Worm (Caenorhabditis elegans): ENCODE results near the gene K04C2.2.
A peak's percentile ranks its signal among the peaks of the same experiment; 100 is the strongest.

K04C2.2 gene

DNA sequence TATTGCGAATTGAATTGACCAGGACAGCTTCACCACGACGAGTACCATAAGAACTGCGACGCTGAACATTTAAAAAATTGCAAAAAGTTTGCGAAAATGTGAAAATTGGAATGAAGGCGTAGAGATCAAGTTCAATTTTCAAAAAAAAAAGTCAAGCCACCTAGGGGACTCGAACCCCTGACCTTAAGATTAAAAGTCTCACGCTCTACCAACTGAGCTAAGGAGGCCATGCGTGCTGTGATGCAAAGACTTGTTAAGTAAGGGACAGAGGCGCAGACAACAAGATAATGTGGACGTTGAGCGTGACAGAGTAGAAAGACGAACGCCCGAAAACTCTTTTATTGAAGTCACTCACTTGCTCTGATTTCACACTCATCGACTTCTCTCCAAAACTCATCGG lies 2.0 kb upstream of the K04C2.2 start (continued):
- TF ChIP-seq lin-11 (tag; optimal IDR thresholded peaks at IDR 0.05), result peak; percentile 50
- TF ChIP-seq skn-1 (tag; optimal IDR thresholded peaks at IDR 0.05), result no peak
- no peak for TF ChIP-seq aly-2 (tag; optimal IDR thresholded peaks at IDR 0.05)
- peak; percentile 2 for TF ChIP-seq nhr-21 (tag; optimal IDR thresholded peaks at IDR 0.05)
- TF ChIP-seq nhr-129 (tag; optimal IDR thresholded peaks at IDR 0.05), result peak; percentile 93
- no peak for TF ChIP-seq nhr-6 (tag; optimal IDR thresholded peaks at IDR 0.05)
- TF ChIP-seq dmd-4 (tag; optimal IDR thresholded peaks at IDR 0.05), result no peak
- no peak for TF ChIP-seq nhr-77 (tag; optimal IDR thresholded peaks at IDR 0.05)
- no peak for TF ChIP-seq elt-3 (tag; optimal IDR thresholded peaks at IDR 0.05)
- peak; percentile 61 for TF ChIP-seq gmeb-1 (tag; optimal IDR thresholded peaks at IDR 0.05)
- TF ChIP-seq sma-9 (GFP tag; optimal IDR thresholded peaks at IDR 0.05), result peak; percentile 76
- no peak for TF ChIP-seq sma-9 (tag; optimal IDR thresholded peaks at IDR 0.05)
- no peak for TF ChIP-seq ZK546.5 (tag; optimal IDR thresholded peaks at IDR 0.05)
- TF ChIP-seq blmp-1 (tag; optimal IDR thresholded peaks at IDR 0.05; ENCODE audit: insufficient read depth), result no peak
- peak; percentile 7 for TF ChIP-seq zag-1 (tag; optimal IDR thresholded peaks at IDR 0.05)
- TF ChIP-seq unc-39 (tag; optimal IDR thresholded peaks at IDR 0.05), result no peak
- TF ChIP-seq nhr-12 (tag; optimal IDR thresholded peaks at IDR 0.05), result no peak

DNA sequence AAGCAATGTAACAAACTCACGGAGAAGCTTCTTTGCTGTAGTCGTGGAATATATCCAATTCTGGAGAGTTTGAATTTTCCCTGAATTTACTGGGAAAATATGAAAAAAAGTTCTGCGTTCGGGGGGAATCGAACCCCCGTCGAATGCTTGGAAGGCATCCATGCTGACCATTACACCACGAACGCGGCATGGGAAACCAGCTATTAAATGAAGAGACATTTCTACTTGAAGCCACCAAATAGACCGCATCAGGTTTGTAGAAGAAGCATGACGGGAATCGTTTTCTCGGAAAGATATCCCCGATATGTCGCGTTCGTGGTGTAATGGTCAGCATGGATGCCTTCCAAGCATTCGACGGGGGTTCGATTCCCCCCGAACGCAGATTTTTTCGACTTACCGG lies 1.1 kb upstream of the K04C2.2 start:
- TF ChIP-seq crh-2 (tag; optimal IDR thresholded peaks at IDR 0.05), result peak; percentile 40
- no peak for TF ChIP-seq dmd-4 (tag; optimal IDR thresholded peaks at IDR 0.05)
- no peak for TF ChIP-seq ztf-11 (tag; optimal IDR thresholded peaks at IDR 0.05)
- no peak for TF ChIP-seq nhr-12 (tag; optimal IDR thresholded peaks at IDR 0.05)
- TF ChIP-seq lsy-2 (tag; optimal IDR thresholded peaks at IDR 0.05), result peak in 1 of 2 experiments; percentile 46
- no peak for TF ChIP-seq nhr-237 (tag; optimal IDR thresholded peaks at IDR 0.05)
- TF ChIP-seq mdl-1 (tag; optimal IDR thresholded peaks at IDR 0.05), result no peak
- TF ChIP-seq unc-62 (GFP tag; optimal IDR thresholded peaks at IDR 0.05), result no peak
- TF ChIP-seq lin-13 (GFP tag; optimal IDR thresholded peaks at IDR 0.05), result peak; percentile 26
- no peak for TF ChIP-seq egl-27 (tag; optimal IDR thresholded peaks at IDR 0.05)
- peak; percentile 49 for TF ChIP-seq nhr-21 (tag; optimal IDR thresholded peaks at IDR 0.05)
- no peak for TF ChIP-seq alr-1 (tag; optimal IDR thresholded peaks at IDR 0.05)
- no peak for TF ChIP-seq elt-1 (tag; optimal IDR thresholded peaks at IDR 0.05)
- TF ChIP-seq sma-9 (GFP tag; optimal IDR thresholded peaks at IDR 0.05), result peak; percentile 32
- no peak for TF ChIP-seq sma-9 (tag; optimal IDR thresholded peaks at IDR 0.05)
- TF ChIP-seq sma-3 (GFP tag; optimal IDR thresholded peaks at IDR 0.05), result peak; percentile 25
- TF ChIP-seq C34F6.9 (tag; optimal IDR thresholded peaks at IDR 0.05), result peak; percentile 4
- no peak for TF ChIP-seq skn-1 (tag; optimal IDR thresholded peaks at IDR 0.05)
- no peak for TF ChIP-seq nhr-77 (tag; optimal IDR thresholded peaks at IDR 0.05)
- no peak for TF ChIP-seq nhr-23 (tag; optimal IDR thresholded peaks at IDR 0.05)
- no peak for TF ChIP-seq zag-1 (tag; optimal IDR thresholded peaks at IDR 0.05)
- TF ChIP-seq gmeb-1 (tag; optimal IDR thresholded peaks at IDR 0.05), result no peak
- no peak for TF ChIP-seq elt-3 (tag; optimal IDR thresholded peaks at IDR 0.05)
- no peak for TF ChIP-seq ceh-82 (tag; optimal IDR thresholded peaks at IDR 0.05)
- no peak for TF ChIP-seq aly-2 (tag; optimal IDR thresholded peaks at IDR 0.05)
- no peak for TF ChIP-seq unc-39 (tag; optimal IDR thresholded peaks at IDR 0.05)
- TF ChIP-seq blmp-1 (tag; optimal IDR thresholded peaks at IDR 0.05; ENCODE audit: insufficient read depth), result no peak
- TF ChIP-seq lin-11 (tag; optimal IDR thresholded peaks at IDR 0.05), result no peak
- TF ChIP-seq Y55F3AM.14 (GFP tag; optimal IDR thresholded peaks at IDR 0.05), result no peak
- peak; percentile 21 for TF ChIP-seq unc-55 (GFP tag; optimal IDR thresholded peaks at IDR 0.05)
- no peak for TF ChIP-seq sem-4 (tag; optimal IDR thresholded peaks at IDR 0.05)
- TF ChIP-seq ceh-16 (tag; optimal IDR thresholded peaks at IDR 0.05), result no peak

DNA sequence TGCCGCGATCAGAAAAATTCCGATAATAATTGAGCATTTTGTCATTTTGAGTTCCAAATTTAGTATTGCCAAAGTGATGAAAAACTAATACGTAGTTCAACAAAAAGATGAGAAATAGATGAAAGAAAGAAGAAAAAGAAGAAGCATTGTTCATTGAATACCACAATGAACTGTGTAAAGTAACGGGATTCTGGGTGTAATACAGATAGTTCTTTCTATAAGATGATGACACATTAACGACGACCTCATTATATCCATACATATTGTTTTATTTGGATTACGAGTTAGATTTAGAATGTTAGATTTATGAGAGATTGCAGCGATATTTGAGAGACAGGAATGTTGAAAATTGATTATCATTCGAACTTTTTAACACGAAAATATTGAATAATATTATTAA lies 2.0 kb downstream of the K04C2.2 start, which contains the start of gene K04C2.5:
TSS of gene K04C2.5 (minus strand) at position 101 of the 400 bp plus-strand sequence.
- no peak for TF ChIP-seq peb-1 (tag; optimal IDR thresholded peaks at IDR 0.05)
- no peak for TF ChIP-seq nhr-21 (tag; optimal IDR thresholded peaks at IDR 0.05)
- no peak for TF ChIP-seq nhr-6 (tag; optimal IDR thresholded peaks at IDR 0.05)
- no peak for TF ChIP-seq nhr-25 (tag; optimal IDR thresholded peaks at IDR 0.05)
- no peak for TF ChIP-seq ztf-11 (tag; optimal IDR thresholded peaks at IDR 0.05)
- no peak for TF ChIP-seq alr-1 (tag; optimal IDR thresholded peaks at IDR 0.05)
- no peak for TF ChIP-seq ama-1 (optimal IDR thresholded peaks at IDR 0.05)
- TF ChIP-seq nhr-11 (tag; optimal IDR thresholded peaks at IDR 0.05), result no peak
- no peak for TF ChIP-seq zag-1 (tag; optimal IDR thresholded peaks at IDR 0.05)

Measured in whole organism, L2 larva.